Fruit fly (Drosophila melanogaster) whole organism, embryonic: ENCODE results near the gene CG15803.

ENCODE experiments used
- Abd-B ChIP-seq: fragments of 200-800 bp; sonication (Bioruptor generic); optimal IDR thresholded peaks from 2 replicates; lab custom pipeline; 2018; ENCODE audit warnings: missing biosample characterization, mild to moderate bottlenecking, missing genetic modification characterization, moderate library complexity
- Adf1 ChIP-seq: fragments of 200-800 bp; sonication (Bioruptor generic); IDR thresholded peaks from 2 replicates; pipeline ENCODE4 v1.3.6; 2022; ENCODE audit warnings: missing biosample characterization, missing genetic modification characterization
- Aef1 ChIP-seq: fragments of 200-800 bp; sonication (Bioruptor generic); IDR thresholded peaks from 3 replicates; pipeline ENCODE4 v1.3.6; 2022; ENCODE audit warnings: missing biosample characterization, missing genetic modification characterization
- Atf6 ChIP-seq: fragments of 200-800 bp; sonication (Bioruptor generic); IDR thresholded peaks from 2 replicates; pipeline ENCODE4 v1.3.6; 2022; ENCODE audit warnings: missing biosample characterization, missing genetic modification characterization
- BEAF-32 ChIP-seq: fragments of 200-800 bp; sonication (Bioruptor generic); optimal IDR thresholded peaks from 3 replicates; lab custom pipeline; 2017; ENCODE audit warnings: missing biosample characterization, missing genetic modification characterization, mild to moderate bottlenecking, moderate library complexity, missing genetic modification reagents
- BtbVII ChIP-seq: fragments of 200-800 bp; sonication (Bioruptor generic); optimal IDR thresholded peaks from 3 replicates; lab custom pipeline; 2017; ENCODE audit warnings: missing biosample characterization, mild to moderate bottlenecking, missing genetic modification characterization
- CG10147 ChIP-seq: fragments of 200-800 bp; sonication (Bioruptor generic); optimal IDR thresholded peaks from 2 replicates; lab custom pipeline; 2019; ENCODE audit warnings: missing biosample characterization, mild to moderate bottlenecking, missing genetic modification characterization, moderate library complexity
- CG10274 ChIP-seq: fragments of 200-800 bp; sonication (Bioruptor generic); optimal IDR thresholded peaks from 3 replicates; lab custom pipeline; 2017; ENCODE audit warnings: missing biosample characterization, mild to moderate bottlenecking, missing genetic modification characterization
- CG10366 ChIP-seq: fragments of 200-800 bp; sonication (Bioruptor generic); IDR thresholded peaks from 2 replicates; pipeline ENCODE4 v1.3.6; 2022; ENCODE audit warnings: missing biosample characterization, missing genetic modification characterization
- CG11247 ChIP-seq: fragments of 200-800 bp; sonication (Bioruptor generic); IDR thresholded peaks from 2 replicates; pipeline ENCODE4 v1.3.6; 2022; ENCODE audit warnings: missing biosample characterization, missing genetic modification characterization
- CG13424 ChIP-seq: fragments of 200-800 bp; sonication (Bioruptor generic); optimal IDR thresholded peaks from 2 replicates; lab custom pipeline; 2019; ENCODE audit warnings: missing biosample characterization, mild to moderate bottlenecking, missing genetic modification characterization, moderate library complexity
- CG17186 ChIP-seq: fragments of 200-800 bp; sonication (Bioruptor generic); optimal IDR thresholded peaks from 3 replicates; lab custom pipeline; 2017; ENCODE audit warnings: missing biosample characterization, missing genetic modification reagents, missing genetic modification characterization
- CG17361 ChIP-seq: fragments of 200-800 bp; sonication (Bioruptor generic); IDR thresholded peaks from 3 replicates; pipeline ENCODE4 v1.3.6; 2022; ENCODE audit warnings: missing biosample characterization, missing genetic modification characterization
- CG17802 ChIP-seq: fragments of 200-800 bp; sonication (Bioruptor generic); optimal IDR thresholded peaks from 2 replicates; lab custom pipeline; 2018; ENCODE audit warnings: missing biosample characterization, mild to moderate bottlenecking, missing genetic modification characterization, moderate library complexity
- CG18599 ChIP-seq: fragments of 200-800 bp; sonication (Bioruptor generic); optimal IDR thresholded peaks from 3 replicates; lab custom pipeline; 2017; ENCODE audit warnings: missing biosample characterization, missing genetic modification characterization, mild to moderate bottlenecking, moderate library complexity, missing genetic modification reagents
- CG32532 ChIP-seq: fragments of 200-800 bp; sonication (Bioruptor generic); IDR thresholded peaks from 2 replicates; pipeline ENCODE4 v1.3.6; 2022; ENCODE audit warnings: missing biosample characterization, missing genetic modification characterization
- CG34376 ChIP-seq: fragments of 200-800 bp; sonication (Bioruptor generic); optimal IDR thresholded peaks from 2 replicates; lab custom pipeline; 2018; ENCODE audit warnings: missing biosample characterization, mild to moderate bottlenecking, missing genetic modification characterization
- CG3995 ChIP-seq: fragments of 200-800 bp; sonication (Bioruptor generic); optimal IDR thresholded peaks from 3 replicates; lab custom pipeline; 2016; ENCODE audit warnings: missing biosample characterization, missing genetic modification characterization
- CG43689 ChIP-seq: fragments of 200-800 bp; sonication (Bioruptor generic); IDR thresholded peaks from 2 replicates; pipeline ENCODE4 v1.3.6; 2022; ENCODE audit warnings: missing biosample characterization, missing genetic modification characterization
- CG4424 ChIP-seq: fragments of 200-800 bp; sonication (Bioruptor generic); optimal IDR thresholded peaks from 3 replicates; lab custom pipeline; 2016; ENCODE audit warnings: missing biosample characterization, missing genetic modification characterization
- CG6175 ChIP-seq: fragments of 200-800 bp; sonication (Bioruptor generic); IDR thresholded peaks from 3 replicates; pipeline ENCODE4 v1.3.6; 2022; ENCODE audit warnings: missing biosample characterization, missing genetic modification characterization
- CG6254 ChIP-seq: fragments of 200-800 bp; sonication (Bioruptor generic); optimal IDR thresholded peaks from 3 replicates; lab custom pipeline; 2017; ENCODE audit warnings: mild to moderate bottlenecking, missing biosample characterization, missing genetic modification reagents, missing genetic modification characterization
- CG7745 ChIP-seq: fragments of 200-800 bp; sonication (Bioruptor generic); optimal IDR thresholded peaks from 2 replicates; lab custom pipeline; 2018; ENCODE audit warnings: missing biosample characterization, mild to moderate bottlenecking, missing genetic modification characterization, moderate library complexity
- CG8089 ChIP-seq: fragments of 200-800 bp; sonication (Bioruptor generic); optimal IDR thresholded peaks from 3 replicates; lab custom pipeline; 2016; ENCODE audit warnings: missing biosample characterization, missing genetic modification characterization
- CG8359 ChIP-seq: fragments of 200-800 bp; sonication (Bioruptor generic); optimal IDR thresholded peaks from 2 replicates; lab custom pipeline; 2017; ENCODE audit warnings: missing biosample characterization, mild to moderate bottlenecking, missing genetic modification characterization, borderline replicate concordance
- Dll ChIP-seq: fragments of 200-800 bp; sonication (Bioruptor generic); IDR thresholded peaks from 4 replicates; pipeline ENCODE4 v1.3.6; 2022; ENCODE audit warnings: missing biosample characterization, missing genetic modification characterization; ENCODE audit not compliant: partially characterized antibody
- Doc2 ChIP-seq: fragments of 200-800 bp; sonication (Bioruptor generic); IDR thresholded peaks from 2 replicates; pipeline ENCODE4 v1.3.6; 2022; ENCODE audit warnings: missing biosample characterization, missing genetic modification characterization
- Jarid2 ChIP-seq: fragments of 200-800 bp; sonication (Bioruptor generic); optimal IDR thresholded peaks from 3 replicates; lab custom pipeline; 2017; ENCODE audit warnings: mild to moderate bottlenecking, missing biosample characterization, missing genetic modification reagents, missing genetic modification characterization
- Opbp ChIP-seq: fragments of 200-800 bp; sonication (Bioruptor generic); IDR thresholded peaks from 3 replicates; pipeline ENCODE4 v1.3.6; 2022; ENCODE audit warnings: missing biosample characterization, missing genetic modification characterization; ENCODE audit not compliant: partially characterized antibody
- Rfx ChIP-seq: fragments of 200-800 bp; sonication (Bioruptor generic); IDR thresholded peaks from 2 replicates; pipeline ENCODE4 v1.3.6; 2022; ENCODE audit warnings: missing biosample characterization, missing genetic modification characterization
- amos ChIP-seq: fragments of 200-800 bp; sonication (Bioruptor generic); IDR thresholded peaks from 2 replicates; pipeline ENCODE4 v1.3.6; 2022; ENCODE audit warnings: missing biosample characterization, missing genetic modification characterization; ENCODE audit not compliant: partially characterized antibody
- cg ChIP-seq: fragments of 200-800 bp; sonication (Bioruptor generic); optimal IDR thresholded peaks from 3 replicates; lab custom pipeline; 2019; ENCODE audit warnings: missing biosample characterization, mild to moderate bottlenecking, missing genetic modification characterization, moderate library complexity
- chif ChIP-seq, 2 experiments: fragments of 200-800 bp; sonication (Bioruptor generic); optimal IDR thresholded peaks; 3 replicates each; lab custom pipeline; 2016; ENCODE audit warnings: missing biosample characterization in 2 of 2, missing genetic modification characterization in 2 of 2
- chinmo ChIP-seq: fragments of 200-800 bp; sonication (Bioruptor generic); IDR thresholded peaks from 4 replicates; pipeline ENCODE4 v1.3.6; 2022; ENCODE audit warnings: missing biosample characterization, missing genetic modification characterization; ENCODE audit not compliant: partially characterized antibody
- chm ChIP-seq: fragments of 200-800 bp; sonication (Bioruptor generic); IDR thresholded peaks from 2 replicates; pipeline ENCODE4 v1.3.6; 2022; ENCODE audit warnings: missing biosample characterization, missing genetic modification characterization
- dm ChIP-seq: fragments of 200-800 bp; sonication (Bioruptor generic); optimal IDR thresholded peaks from 3 replicates; lab custom pipeline; 2016; ENCODE audit warnings: missing biosample characterization, missing genetic modification characterization
- ewg ChIP-seq: fragments of 200-800 bp; sonication (Bioruptor generic); optimal IDR thresholded peaks from 3 replicates; lab custom pipeline; 2017; ENCODE audit warnings: mild to moderate bottlenecking, missing biosample characterization, missing genetic modification reagents, missing genetic modification characterization
- gt ChIP-seq: fragments of 200-800 bp; sonication (Bioruptor generic); IDR thresholded peaks from 2 replicates; pipeline ENCODE4 v1.3.6; 2022; ENCODE audit warnings: missing biosample characterization, missing genetic modification characterization
- her ChIP-seq: fragments of 200-800 bp; sonication (Bioruptor generic); optimal IDR thresholded peaks from 2 replicates; lab custom pipeline; 2016; ENCODE audit warnings: missing biosample characterization, missing genetic modification characterization
- hth ChIP-seq: fragments of >200 bp; optimal IDR thresholded peaks from 2 replicates; lab custom pipeline; 2017; ENCODE audit warnings: inconsistent platforms
- klu ChIP-seq: fragments of 200-800 bp; sonication (Bioruptor generic); IDR thresholded peaks from 2 replicates; pipeline ENCODE4 v1.3.6; 2022; ENCODE audit warnings: missing biosample characterization, missing genetic modification characterization
- pita ChIP-seq: fragments of 200-800 bp; sonication (Bioruptor generic); optimal IDR thresholded peaks from 2 replicates; lab custom pipeline; 2017; ENCODE audit warnings: missing biosample characterization, mild to moderate bottlenecking, missing genetic modification characterization
- prd ChIP-seq, 3 experiments: fragments of >200 bp in 2 of 3; fragments of 200-800 bp in 1 of 3; sonication (Bioruptor generic) in 1 of 3; optimal IDR thresholded peaks in 2 of 3; IDR thresholded peaks in 1 of 3; 2 replicates in 2 of 3; 3 replicates in 1 of 3; pipeline versions ENCODE4 v1.3.6 to Lab custom; 2017 to 2022; ENCODE audit warnings: missing biosample characterization in 1 of 3, missing genetic modification characterization in 1 of 3
- ranshi ChIP-seq: fragments of 200-800 bp; sonication (Bioruptor generic); IDR thresholded peaks from 2 replicates; pipeline ENCODE4 v1.3.6; 2022; ENCODE audit warnings: missing biosample characterization, missing genetic modification characterization
- rib ChIP-seq: fragments of 200-800 bp; sonication (Bioruptor generic); IDR thresholded peaks from 2 replicates; pipeline ENCODE4 v1.3.6; 2022; ENCODE audit warnings: missing biosample characterization, missing genetic modification characterization
- run ChIP-seq: fragments of 200-800 bp; sonication (Bioruptor generic); optimal IDR thresholded peaks from 3 replicates; lab custom pipeline; 2018; ENCODE audit warnings: missing biosample characterization, mild to moderate bottlenecking, missing genetic modification characterization
- sens-2 ChIP-seq: fragments of 200-800 bp; sonication (Bioruptor generic); IDR thresholded peaks from 2 replicates; pipeline ENCODE4 v1.3.6; 2022; ENCODE audit warnings: missing biosample characterization, missing genetic modification characterization
- sqz ChIP-seq: fragments of 200-800 bp; sonication (Bioruptor generic); optimal IDR thresholded peaks from 3 replicates; lab custom pipeline; 2018; ENCODE audit warnings: missing biosample characterization, mild to moderate bottlenecking, missing genetic modification characterization
- twi ChIP-seq: fragments of 200-800 bp; optimal IDR thresholded peaks from 2 replicates; lab custom pipeline; 2019; ENCODE audit warnings: missing biosample characterization, mild to moderate bottlenecking, missing genetic modification characterization, moderate library complexity
- yki ChIP-seq: fragments of >200 bp; optimal IDR thresholded peaks from 3 replicates; lab custom pipeline; 2018

Gene CG15803

DNA sequence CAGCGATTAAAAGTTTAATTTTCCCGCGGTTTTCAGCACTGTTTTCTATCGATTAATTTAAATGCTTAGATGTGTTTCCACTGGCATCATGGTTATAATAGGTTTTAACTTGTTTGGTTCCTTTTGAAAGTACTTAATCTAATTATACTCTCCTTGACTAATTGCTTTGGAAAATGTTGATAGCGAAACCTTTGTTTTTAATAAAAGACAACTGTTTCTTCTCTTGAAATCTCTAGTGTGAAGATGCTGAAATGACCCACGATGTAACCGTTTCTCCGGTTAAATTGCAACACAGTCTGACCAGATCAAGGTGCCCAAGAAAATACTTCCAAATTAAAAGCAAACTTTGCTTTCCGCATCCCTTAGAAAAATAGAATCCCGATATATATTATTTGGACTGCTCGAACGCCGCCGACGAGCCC, 61.6 kb downstream of the CG15803 start, which contains the start of gene Dlc90F (continued):
- no peak for TF ChIP-seq CG34376 (GFP tag; lab: Kevin White, UChicago)
- TF ChIP-seq Jarid2 (GFP tag; lab: Kevin White, UChicago), result no peak
- peak; percentile 65 for TF ChIP-seq CG3995 (GFP tag; lab: Kevin White, UChicago)
- TF ChIP-seq CG7745 (tag; lab: Kevin White, UChicago), result no peak
- no peak for TF ChIP-seq prd (optimal IDR thresholded peaks at IDR 0.05; lab: Kevin White, UChicago)
- peak; percentile 87 for TF ChIP-seq prd (GFP tag; IDR thresholded peaks at IDR 0.05; lab: Robert Waterston, UW)
- no peak for TF ChIP-seq CG8359 (GFP tag; lab: Kevin White, UChicago)
- peak; percentile 85 for TF ChIP-seq BEAF-32 (GFP tag; lab: Kevin White, UChicago)
- no peak for TF ChIP-seq Opbp (GFP tag; lab: Robert Waterston, UW)
- peak; percentile 74; the same call in 1 of the 2 replicates for TF ChIP-seq Atf6 (GFP tag; lab: Robert Waterston, UW)
- peak; percentile 14; the same call in 1 of the 2 replicates for TF ChIP-seq Adf1 (GFP tag; lab: Robert Waterston, UW)
- peak; percentile 54 for TF ChIP-seq her (GFP tag; lab: Kevin White, UChicago)
- peak; percentile 65; the same call in 2 of the 4 replicates for TF ChIP-seq Dll (GFP tag; lab: Robert Waterston, UW)
- TF ChIP-seq yki (lab: Kevin White, UChicago), result no peak
- peak; percentile 84 for TF ChIP-seq CG17361 (GFP tag; lab: Robert Waterston, UW)
- TF ChIP-seq CG32532 (GFP tag; lab: Robert Waterston, UW), result peak; percentile 84
- 0 out of 3 replicates have a peak, but pooled peaks have one; percentile 24 for TF ChIP-seq CG6175 (GFP tag; lab: Robert Waterston, UW)
- TF ChIP-seq CG4424, result peak; percentile 66
- peak; percentile 83 for TF ChIP-seq CG13424 (tag; lab: Kevin White, UChicago)
- TF ChIP-seq CG6254 (GFP tag; lab: Kevin White, UChicago), result no peak
- no peak for TF ChIP-seq gt (GFP tag; lab: Robert Waterston, UW)
- no peak for TF ChIP-seq cg (GFP tag; lab: Kevin White, UChicago)
- peak; percentile 66 for TF ChIP-seq klu (GFP tag; lab: Robert Waterston, UW)
- TF ChIP-seq BtbVII, result no peak
- no peak for TF ChIP-seq CG10274 (GFP tag; lab: Kevin White, UChicago)
- TF ChIP-seq CG43689 (GFP tag; lab: Robert Waterston, UW), result no peak
- TF ChIP-seq CG17802 (tag; lab: Kevin White, UChicago), result peak; percentile 85
- no peak for TF ChIP-seq sqz (GFP tag; lab: Kevin White, UChicago)
- TF ChIP-seq amos (GFP tag; lab: Robert Waterston, UW), result 0 out of 2 replicates have a peak, but pooled peaks have one; percentile 47
- peak; percentile 82 for TF ChIP-seq CG11247 (GFP tag; lab: Robert Waterston, UW)
- peak; percentile 57 for TF ChIP-seq CG10147 (GFP tag; lab: Kevin White, UChicago)
- peak; percentile 83 for TF ChIP-seq Aef1 (GFP tag; lab: Robert Waterston, UW)
- peak; percentile 59 for TF ChIP-seq CG8089
- TF ChIP-seq ranshi, result peak; percentile 72; the same call in 1 of the 2 replicates
- peak; percentile 78 for TF ChIP-seq CG10366 (GFP tag; lab: Robert Waterston, UW)
- peak; percentile 66 for TF ChIP-seq ewg (GFP tag; lab: Kevin White, UChicago)
- TF ChIP-seq CG18599 (GFP tag; lab: Kevin White, UChicago), result peak; percentile 44
- TF ChIP-seq pita (GFP tag; lab: Kevin White, UChicago), result no peak
- TF ChIP-seq twi, result peak; percentile 67
- TF ChIP-seq Rfx (GFP tag; lab: Robert Waterston, UW), result peak; percentile 86
- peak; percentile 95 for TF ChIP-seq Abd-B (GFP tag; lab: Kevin White, UChicago)
- TF ChIP-seq Doc2 (GFP tag; lab: Robert Waterston, UW), result peak; percentile 32; the same call in 1 of the 2 replicates
- peak; percentile 57 for TF ChIP-seq CG17186 (GFP tag; lab: Kevin White, UChicago)
- TF ChIP-seq sens-2 (GFP tag; lab: Robert Waterston, UW), result peak; percentile 53
- no peak for TF ChIP-seq run (tag; lab: Kevin White, UChicago)
- TF ChIP-seq chif (GFP tag; optimal IDR thresholded peaks at IDR 0.05; lab: Kevin White, UChicago), result peak; percentile 66 to 83
- TF ChIP-seq dm (GFP tag; lab: Kevin White, UChicago), result peak; percentile 83
- no peak for TF ChIP-seq hth
- TF ChIP-seq chinmo (GFP tag; lab: Robert Waterston, UW), result no peak
- TF ChIP-seq chm, result 0 out of 2 replicates have a peak, but pooled peaks have one; percentile 29
- TF ChIP-seq rib (GFP tag; lab: Robert Waterston, UW), result peak; percentile 47; the same call in 1 of the 2 replicates
